Fruit fly (Drosophila melanogaster): ENCODE measurements around the gene Cdk5alpha.
A peak's percentile ranks its signal among the peaks of the same experiment; 100 is the strongest.

The Cdk5alpha gene

dm6 chr2L:10310614-10311382 is at the start of gene Cdk5alpha:
Cdk5alpha (minus strand) TSS chr2L:10310956.
- peak; percentile 6 for TF ChIP-seq Hr83 (GFP tag; optimal IDR thresholded peaks at IDR 0.05; ENCODE audit: poor library complexity, severe bottlenecking)
- no peak for TF ChIP-seq Dif (GFP tag; optimal IDR thresholded peaks at IDR 0.05; ENCODE audit: partially characterized antibody)
- peak; percentile 59 for TF ChIP-seq tai (GFP tag; optimal IDR thresholded peaks at IDR 0.05)
- no peak for TF ChIP-seq brk (GFP tag; optimal IDR thresholded peaks at IDR 0.05)
- TF ChIP-seq Hnf4 (GFP tag; optimal IDR thresholded peaks at IDR 0.05) = peak; percentile 33
- TF ChIP-seq sv (GFP tag; optimal IDR thresholded peaks at IDR 0.05) = no peak
- no peak for TF ChIP-seq jim (GFP tag; optimal IDR thresholded peaks at IDR 0.05)
- TF ChIP-seq Vsx2 (GFP tag; optimal IDR thresholded peaks at IDR 0.05; ENCODE audit: partially characterized antibody) = no peak

dm6 chr2L:10356508-10356907 is 45.8 kb upstream of the Cdk5alpha start, which contains the start of the genes CtsL4 and ClpP:
CtsL4 (minus strand) TSS chr2L:10356597.
ClpP (plus strand) TSS chr2L:10356795.
- TF ChIP-seq Myc (optimal IDR thresholded peaks at IDR 0.05) (no peak), woc (GFP tag; optimal IDR thresholded peaks at IDR 0.05) (peak; percentile 66)

dm6 chr2L:10353871-10354270 is 43.1 kb upstream of the Cdk5alpha start, which contains the start of gene CG34367:
CG34367 (minus strand) TSS chr2L:10353905.
- no peak for TF ChIP-seq Myc (optimal IDR thresholded peaks at IDR 0.05)
- TF ChIP-seq foxo (GFP tag; optimal IDR thresholded peaks at IDR 0.05) = no peak
- TF ChIP-seq fru (GFP tag; optimal IDR thresholded peaks at IDR 0.05) = no peak
- TF ChIP-seq CG9705 (GFP tag; optimal IDR thresholded peaks at IDR 0.05) = no peak
- TF ChIP-seq GATAd (GFP tag; optimal IDR thresholded peaks at IDR 0.05) = no peak
- TF ChIP-seq rgr (GFP tag; optimal IDR thresholded peaks at IDR 0.05) = no peak
- TF ChIP-seq Dfd (GFP tag; optimal IDR thresholded peaks at IDR 0.05) = no peak
- no peak for TF ChIP-seq lola (GFP tag; optimal IDR thresholded peaks at IDR 0.05)
- no peak for TF ChIP-seq tai (GFP tag; optimal IDR thresholded peaks at IDR 0.05)
- TF ChIP-seq woc (GFP tag; optimal IDR thresholded peaks at IDR 0.05) = no peak
- TF ChIP-seq Jra (GFP tag; optimal IDR thresholded peaks at IDR 0.05) = no peak
- no peak for TF ChIP-seq ey (GFP tag; optimal IDR thresholded peaks at IDR 0.05)
- no peak for TF ChIP-seq pan (optimal IDR thresholded peaks at IDR 0.05)

dm6 chr2L:10351130-10351529 is 40.4 kb upstream of the Cdk5alpha start:
- TF ChIP-seq dmrt93B (GFP tag; optimal IDR thresholded peaks at IDR 0.05) = no peak
- TF ChIP-seq lola (GFP tag; optimal IDR thresholded peaks at IDR 0.05) = no peak
- TF ChIP-seq tai (GFP tag; optimal IDR thresholded peaks at IDR 0.05) = no peak
- no peak for TF ChIP-seq foxo (GFP tag; optimal IDR thresholded peaks at IDR 0.05)
- no peak for TF ChIP-seq jim (GFP tag; optimal IDR thresholded peaks at IDR 0.05)
- TF ChIP-seq fru (GFP tag; optimal IDR thresholded peaks at IDR 0.05) = no peak
- no peak for TF ChIP-seq CG9705 (GFP tag; optimal IDR thresholded peaks at IDR 0.05)
- no peak for TF ChIP-seq h (GFP tag; optimal IDR thresholded peaks at IDR 0.05)
- TF ChIP-seq dl (GFP tag; optimal IDR thresholded peaks at IDR 0.05; ENCODE audit: insufficient read depth in 1 of 2, partially characterized antibody in 2 of 2) = no peak
- TF ChIP-seq sage (GFP tag; optimal IDR thresholded peaks at IDR 0.05) = no peak
- TF ChIP-seq Hnf4 (GFP tag; optimal IDR thresholded peaks at IDR 0.05) = no peak

dm6 chr2L:10344029-10344606 is 33.4 kb upstream of the Cdk5alpha start, which contains the start of gene Frmd5:
Frmd5 (plus strand) TSS chr2L:10344442.
- TF ChIP-seq HLH106 (tag; optimal IDR thresholded peaks at IDR 0.05) (no peak), rgr (GFP tag; optimal IDR thresholded peaks at IDR 0.05) (no peak), lola (GFP tag; optimal IDR thresholded peaks at IDR 0.05) (no peak), sage (GFP tag; optimal IDR thresholded peaks at IDR 0.05) (no peak), Hr83 (GFP tag; optimal IDR thresholded peaks at IDR 0.05; ENCODE audit: poor library complexity, severe bottlenecking) (no peak), ey (GFP tag; optimal IDR thresholded peaks at IDR 0.05) (no peak), Myc (optimal IDR thresholded peaks at IDR 0.05) (no peak), CrebA (GFP tag; optimal IDR thresholded peaks at IDR 0.05; ENCODE audit: borderline replicate concordance) (no peak), Sp1 (GFP tag; optimal IDR thresholded peaks at IDR 0.05) (no peak), h (GFP tag; optimal IDR thresholded peaks at IDR 0.05) (no peak), Rel (GFP tag; optimal IDR thresholded peaks at IDR 0.05) (no peak), Rel (tag; optimal IDR thresholded peaks at IDR 0.05) (no peak), N (GFP tag; optimal IDR thresholded peaks at IDR 0.05) (no peak), woc (GFP tag; optimal IDR thresholded peaks at IDR 0.05) (no peak), fru (GFP tag; optimal IDR thresholded peaks at IDR 0.05) (no peak), br (GFP tag; optimal IDR thresholded peaks at IDR 0.05) (no peak), Mio (GFP tag; optimal IDR thresholded peaks at IDR 0.05) (no peak), pan (optimal IDR thresholded peaks at IDR 0.05) (no peak), sv (GFP tag; optimal IDR thresholded peaks at IDR 0.05) (no peak)

Measured in whole organism, wandering third instar larva.